Fruit fly (Drosophila melanogaster): ENCODE measurements around the gene CG10958.

CG10958 gene

DNA sequence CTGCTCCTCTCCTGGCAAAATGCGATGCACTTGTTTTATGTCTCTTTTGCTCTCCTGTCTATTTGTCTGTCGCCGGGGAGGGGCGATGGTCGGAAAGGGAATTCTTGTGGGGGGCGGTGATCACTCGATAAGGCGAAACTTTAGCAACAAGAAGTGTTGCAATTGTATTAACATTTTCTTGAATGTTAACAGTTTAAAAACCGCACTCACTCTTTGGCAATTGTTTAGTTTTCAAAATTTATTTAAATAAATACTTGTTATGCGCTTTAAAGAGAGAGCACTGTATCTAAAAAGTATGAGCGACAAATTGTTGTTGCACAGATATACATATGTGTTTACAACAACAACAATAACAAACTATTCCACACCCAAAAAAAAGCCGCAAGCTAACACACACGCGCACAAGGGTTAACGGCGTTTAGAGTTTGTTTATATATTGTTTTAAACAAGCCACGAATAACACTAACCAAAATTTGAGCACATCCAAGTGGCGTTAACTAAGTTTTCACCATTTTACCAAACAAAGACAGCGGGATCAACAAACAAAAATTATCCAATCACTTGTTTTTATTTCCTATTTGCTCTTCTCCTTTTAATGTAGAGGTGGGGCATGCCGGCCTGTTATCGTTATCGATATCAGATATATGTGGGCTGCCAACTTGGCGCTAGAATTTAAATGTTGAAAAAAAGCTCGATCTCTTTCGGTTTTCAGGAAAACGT, 30.4 kb upstream of the CG10958 start, which contains the start of gene CG2258 (continued):
- TF ChIP-seq H15 (GFP tag; IDR thresholded peaks at IDR 0.05) (peak; percentile 84), lbe (GFP tag; optimal IDR thresholded peaks at IDR 0.05) (peak; percentile 37), Neu2 (GFP tag; optimal IDR thresholded peaks at IDR 0.05; ENCODE audit: borderline replicate concordance) (no peak), corto (GFP tag; optimal IDR thresholded peaks at IDR 0.05) (no peak), CG2199 (GFP tag; IDR thresholded peaks at IDR 0.05) (0 out of 3 replicates have a peak, but pooled peaks have one; percentile 49), rib (GFP tag; IDR thresholded peaks at IDR 0.05) (peak; percentile 55; the same call in 1 of the 2 replicates), ab (GFP tag; optimal IDR thresholded peaks at IDR 0.05) (peak; percentile 12), CG9609 (GFP tag; optimal IDR thresholded peaks at IDR 0.05) (peak; percentile 75), CG1647 (GFP tag; optimal IDR thresholded peaks at IDR 0.05) (peak; percentile 77), CG5953 (GFP tag; IDR thresholded peaks at IDR 0.05) (peak; percentile 82; the same call in 1 of the 2 replicates), Blimp-1 (GFP tag; optimal IDR thresholded peaks at IDR 0.05) (peak; percentile 90), wek (GFP tag; optimal IDR thresholded peaks at IDR 0.05) (peak; percentile 64), CG6175 (GFP tag; IDR thresholded peaks at IDR 0.05) (peak; percentile 74; the same call in 1 of the 3 replicates), zen (tag; optimal IDR thresholded peaks at IDR 0.05) (peak; percentile 39), CG4730 (GFP tag; IDR thresholded peaks at IDR 0.05) (peak; percentile 74), ewg (GFP tag; optimal IDR thresholded peaks at IDR 0.05) (peak; percentile 74), Fer1 (GFP tag; optimal IDR thresholded peaks at IDR 0.05) (peak; percentile 83), CG6765 (GFP tag; optimal IDR thresholded peaks at IDR 0.05) (peak; percentile 69), CG6254 (GFP tag; optimal IDR thresholded peaks at IDR 0.05) (peak; percentile 67), hbn (GFP tag; IDR thresholded peaks at IDR 0.05; ENCODE audit: partially characterized antibody) (no peak), Doc2 (GFP tag; IDR thresholded peaks at IDR 0.05) (no peak), lmd (GFP tag; IDR thresholded peaks at IDR 0.05) (peak; percentile 91), CG11093 (GFP tag; IDR thresholded peaks at IDR 0.05) (peak; percentile 72; the same call in 2 of the 3 replicates), CG8765 (GFP tag; IDR thresholded peaks at IDR 0.05) (peak; percentile 69; the same call in 1 of the 2 replicates), aop (GFP tag; IDR thresholded peaks at IDR 0.05) (0 out of 2 replicates have a peak, but pooled peaks have one; percentile 34), Eip74EF (GFP tag; optimal IDR thresholded peaks at IDR 0.05) (peak in 1 of 2 experiments; percentile 83), CG3838 (GFP tag; optimal IDR thresholded peaks at IDR 0.05) (peak; percentile 15), kah (GFP tag; optimal IDR thresholded peaks at IDR 0.05) (peak; percentile 60), so (GFP tag; IDR thresholded peaks at IDR 0.05) (peak; percentile 68; the same call in 1 of the 3 replicates), Atf3 (GFP tag; optimal IDR thresholded peaks at IDR 0.05) (peak; percentile 45), Chrac-16 (GFP tag; optimal IDR thresholded peaks at IDR 0.05) (peak; percentile 76), CG9437 (GFP tag; optimal IDR thresholded peaks at IDR 0.05) (peak; percentile 70), fd64A (GFP tag; optimal IDR thresholded peaks at IDR 0.05) (peak; percentile 70), Hr39 (optimal IDR thresholded peaks at IDR 0.05) (no peak), br (optimal IDR thresholded peaks at IDR 0.05) (no peak), CG6791 (GFP tag; IDR thresholded peaks at IDR 0.05; ENCODE audit: partially characterized antibody) (no peak), caup (GFP tag; optimal IDR thresholded peaks at IDR 0.05; ENCODE audit: severe bottlenecking) (peak; percentile 75), insv (GFP tag; optimal IDR thresholded peaks at IDR 0.05) (no peak), nmo (GFP tag; optimal IDR thresholded peaks at IDR 0.05) (peak; percentile 89), chm (GFP tag; IDR thresholded peaks at IDR 0.05) (peak; percentile 82), CG1792 (GFP tag; optimal IDR thresholded peaks at IDR 0.05) (peak; percentile 62), gsb (GFP tag; IDR thresholded peaks at IDR 0.05) (peak; percentile 74), CG13624 (GFP tag; optimal IDR thresholded peaks at IDR 0.05) (peak; percentile 65), jumu (GFP tag; optimal IDR thresholded peaks at IDR 0.05) (no peak), Fer2 (tag; optimal IDR thresholded peaks at IDR 0.05) (peak; percentile 76), Pdp1 (GFP tag; optimal IDR thresholded peaks at IDR 0.05) (peak; percentile 33 to 35), CG17912 (GFP tag; optimal IDR thresholded peaks at IDR 0.05) (peak; percentile 22), Kr (GFP tag; optimal IDR thresholded peaks at IDR 0.05) (no peak), CG9727 (GFP tag; optimal IDR thresholded peaks at IDR 0.05) (peak; percentile 67)

All from whole organism, embryonic.